Worm (Caenorhabditis elegans) whole organism, mixed stage, embryonic: ENCODE measurements around the gene nos-1.

Source experiments
- M03D4.4 ChIP-seq: sonication (generic microtip); optimal IDR thresholded peaks from 2 replicates; lab custom pipeline; 2017; ENCODE audit warnings: mild to moderate bottlenecking, missing genetic modification characterization, missing compliant biosample characterization
- bed-3 ChIP-seq: fragments of 200-800 bp; sonication (Bioruptor generic); optimal IDR thresholded peaks from 3 replicates; lab custom pipeline; 2018; ENCODE audit warnings: mild to moderate bottlenecking, missing genetic modification characterization, moderate library complexity, missing compliant biosample characterization
- blmp-1 ChIP-seq: fragments of 150-350 bp; optimal IDR thresholded peaks from 2 replicates; lab custom pipeline; 2014; ENCODE audit warnings: missing biosample characterization, missing genetic modification characterization
- ceh-43 ChIP-seq: fragments of 200-800 bp; sonication (Bioruptor generic); optimal IDR thresholded peaks from 2 replicates; lab custom pipeline; 2018; ENCODE audit warnings: mild to moderate bottlenecking, missing genetic modification characterization, moderate library complexity, missing compliant biosample characterization
- ceh-83 ChIP-seq: fragments of 200-800 bp; sonication (Bioruptor generic); optimal IDR thresholded peaks from 2 replicates; lab custom pipeline; 2018; ENCODE audit warnings: mild to moderate bottlenecking, missing genetic modification characterization, missing compliant biosample characterization
- ces-1 ChIP-seq: fragments of 150-350 bp; optimal IDR thresholded peaks from 2 replicates; lab custom pipeline; 2014; ENCODE audit warnings: missing biosample characterization, missing genetic modification reagents, missing genetic modification characterization
- cnd-1 ChIP-seq: fragments of 200-800 bp; sonication (Bioruptor generic); optimal IDR thresholded peaks from 2 replicates; lab custom pipeline; 2018; ENCODE audit warnings: mild to moderate bottlenecking, missing genetic modification characterization, missing compliant biosample characterization
- drap-1 ChIP-seq: fragments of 200-800 bp; sonication (Bioruptor generic); optimal IDR thresholded peaks from 3 replicates; lab custom pipeline; 2018; ENCODE audit warnings: mild to moderate bottlenecking, missing genetic modification characterization, missing compliant biosample characterization
- elt-1 ChIP-seq: sonication (generic microtip); optimal IDR thresholded peaks from 2 replicates; lab custom pipeline; 2017; ENCODE audit warnings: missing genetic modification characterization, mild to moderate bottlenecking, missing compliant biosample characterization, antibody characterized with exemption, moderate library complexity, borderline replicate concordance; ENCODE audit not compliant: insufficient read depth
- elt-3 ChIP-seq: fragments of 150-350 bp; optimal IDR thresholded peaks from 2 replicates; lab custom pipeline; 2014; ENCODE audit warnings: missing biosample characterization, missing genetic modification characterization
- flh-1 ChIP-seq: fragments of 200-800 bp; sonication (Bioruptor generic); optimal IDR thresholded peaks from 2 replicates; lab custom pipeline; 2018; ENCODE audit warnings: mild to moderate bottlenecking, missing genetic modification characterization, moderate library complexity, missing compliant biosample characterization
- ham-2 ChIP-seq: fragments of 200-800 bp; sonication (Bioruptor generic); optimal IDR thresholded peaks from 2 replicates; lab custom pipeline; 2018; ENCODE audit warnings: mild to moderate bottlenecking, missing genetic modification characterization, missing compliant biosample characterization
- hlh-1 ChIP-seq: fragments of 150-350 bp; optimal IDR thresholded peaks from 2 replicates; lab custom pipeline; 2014; ENCODE audit warnings: missing biosample characterization, missing genetic modification reagents, missing genetic modification characterization
- lin-13 ChIP-seq: fragments of 150-350 bp; optimal IDR thresholded peaks from 2 replicates; lab custom pipeline; 2014; ENCODE audit warnings: missing biosample characterization, missing genetic modification characterization
- lsy-2 ChIP-seq: fragments of 150-350 bp; optimal IDR thresholded peaks from 2 replicates; lab custom pipeline; 2014; ENCODE audit warnings: missing biosample characterization, missing genetic modification characterization
- mab-5 ChIP-seq: fragments of 150-350 bp; optimal IDR thresholded peaks from 2 replicates; lab custom pipeline; 2014; ENCODE audit warnings: missing biosample characterization, missing genetic modification characterization
- mep-1 ChIP-seq: fragments of 150-350 bp; optimal IDR thresholded peaks from 2 replicates; lab custom pipeline; 2017; ENCODE audit warnings: missing biosample characterization, missing genetic modification reagents, missing genetic modification characterization, inconsistent platforms
- mls-2 ChIP-seq: sonication (generic microtip); optimal IDR thresholded peaks from 2 replicates; lab custom pipeline; 2016; ENCODE audit warnings: mild to moderate bottlenecking, missing genetic modification characterization, moderate library complexity, missing compliant biosample characterization
- nhr-12 ChIP-seq: fragments of 150-350 bp; optimal IDR thresholded peaks from 2 replicates; lab custom pipeline; 2014; ENCODE audit warnings: missing biosample characterization, missing genetic modification characterization
- nhr-2 ChIP-seq: fragments of 150-350 bp; optimal IDR thresholded peaks from 2 replicates; lab custom pipeline; 2014; ENCODE audit warnings: missing biosample characterization, missing genetic modification characterization
- nhr-237 ChIP-seq: fragments of 150-350 bp; optimal IDR thresholded peaks from 2 replicates; lab custom pipeline; 2014; ENCODE audit warnings: missing biosample characterization, missing genetic modification characterization
- nhr-28 ChIP-seq: fragments of 150-350 bp; optimal IDR thresholded peaks from 2 replicates; lab custom pipeline; 2014; ENCODE audit warnings: missing biosample characterization, missing genetic modification characterization
- nhr-76 ChIP-seq: sonication (generic microtip); optimal IDR thresholded peaks from 2 replicates; lab custom pipeline; 2017; ENCODE audit warnings: missing biosample characterization, missing genetic modification characterization
- pha-4 ChIP-seq: fragments of 150-350 bp; optimal IDR thresholded peaks from 2 replicates; lab custom pipeline; 2018; ENCODE audit warnings: missing biosample characterization, missing genetic modification reagents, missing genetic modification characterization
- sem-2 ChIP-seq: fragments of 200-800 bp; sonication (Bioruptor generic); optimal IDR thresholded peaks from 2 replicates; lab custom pipeline; 2018; ENCODE audit warnings: mild to moderate bottlenecking, missing genetic modification characterization, missing compliant biosample characterization
- snpc-4 ChIP-seq: fragments of 150-350 bp; optimal IDR thresholded peaks from 2 replicates; lab custom pipeline; 2014; ENCODE audit warnings: missing biosample characterization, missing genetic modification characterization
- sptf-1 ChIP-seq: sonication (generic microtip); optimal IDR thresholded peaks from 2 replicates; lab custom pipeline; 2017; ENCODE audit warnings: mild to moderate bottlenecking, missing genetic modification characterization, moderate library complexity, missing compliant biosample characterization
- tbx-8 ChIP-seq: fragments of 200-800 bp; sonication (Bioruptor generic); optimal IDR thresholded peaks from 2 replicates; lab custom pipeline; 2018; ENCODE audit warnings: mild to moderate bottlenecking, missing genetic modification characterization, moderate library complexity, missing compliant biosample characterization
- unc-120 ChIP-seq: sonication (generic microtip); optimal IDR thresholded peaks from 2 replicates; lab custom pipeline; 2017; ENCODE audit warnings: missing genetic modification characterization, missing compliant biosample characterization; ENCODE audit not compliant: poor library complexity, severe bottlenecking
- zip-8 ChIP-seq: fragments of 150-350 bp; optimal IDR thresholded peaks from 2 replicates; lab custom pipeline; 2014; ENCODE audit warnings: missing biosample characterization, missing genetic modification characterization
- ztf-11 ChIP-seq: fragments of 150-350 bp; optimal IDR thresholded peaks from 2 replicates; lab custom pipeline; 2014; ENCODE audit warnings: missing biosample characterization, missing genetic modification characterization

The nos-1 gene

ce11 chrII:10933948-10934722 lies 18.8 kb downstream of the nos-1 start:
- no peak for TF ChIP-seq mab-5 (tag; lab: Kevin White, UChicago)
- no peak for TF ChIP-seq ceh-83
- TF ChIP-seq unc-120 (tag; lab: Kevin White, UChicago), result no peak
- TF ChIP-seq zip-8 (tag; lab: Kevin White, UChicago), result no peak
- TF ChIP-seq nhr-76 (tag; lab: Kevin White, UChicago), result no peak
- TF ChIP-seq lin-13, result no peak
- TF ChIP-seq hlh-1, result no peak
- no peak for TF ChIP-seq flh-1
- TF ChIP-seq pha-4 (tag; lab: Kevin White, UChicago), result no peak
- no peak for TF ChIP-seq nhr-2 (tag; lab: Kevin White, UChicago)
- TF ChIP-seq ham-2 (GFP tag; lab: Kevin White, UChicago), result no peak
- TF ChIP-seq tbx-8 (GFP tag; lab: Kevin White, UChicago), result no peak
- no peak for TF ChIP-seq nhr-12
- TF ChIP-seq lsy-2 (tag; lab: Kevin White, UChicago), result no peak
- TF ChIP-seq blmp-1, result no peak
- TF ChIP-seq snpc-4, result no peak
- no peak for TF ChIP-seq sem-2
- no peak for TF ChIP-seq nhr-237 (tag; lab: Kevin White, UChicago)
- TF ChIP-seq ces-1, result no peak
- no peak for TF ChIP-seq elt-1 (tag; lab: Kevin White, UChicago)
- TF ChIP-seq, all 35 proteins: peak for 0

ce11 chrII:10932305-10932704 lies 20.7 kb downstream of the nos-1 start:
- TF ChIP-seq pha-4 (tag; lab: Kevin White, UChicago) (no peak), ces-1 (no peak), lsy-2 (tag; lab: Kevin White, UChicago) (no peak), sptf-1 (no peak), elt-3 (tag; lab: Kevin White, UChicago) (no peak), mep-1 (no peak), bed-3 (GFP tag; lab: Kevin White, UChicago) (no peak), snpc-4 (no peak), nhr-237 (tag; lab: Kevin White, UChicago) (no peak), nhr-28 (tag; lab: Kevin White, UChicago) (no peak), zip-8 (tag; lab: Kevin White, UChicago) (no peak), lin-13 (no peak), nhr-12 (no peak), nhr-2 (tag; lab: Kevin White, UChicago) (no peak), M03D4.4 (tag; lab: Kevin White, UChicago) (no peak), ceh-43 (GFP tag; lab: Kevin White, UChicago) (no peak), ztf-11 (tag; lab: Kevin White, UChicago) (no peak), hlh-1 (no peak)
- TF ChIP-seq, all 35 proteins: peak for 0

ce11 chrII:10930678-10931650 lies 22.0 kb downstream of the nos-1 start:
- TF ChIP-seq M03D4.4 (tag; lab: Kevin White, UChicago), result no peak
- no peak for TF ChIP-seq ceh-83
- TF ChIP-seq blmp-1, result no peak
- TF ChIP-seq mls-2 (tag; lab: Kevin White, UChicago), result no peak
- TF ChIP-seq drap-1 (GFP tag; lab: Kevin White, UChicago), result no peak
- no peak for TF ChIP-seq sptf-1
- no peak for TF ChIP-seq ces-1
- no peak for TF ChIP-seq cnd-1 (tag; lab: Kevin White, UChicago)
- no peak for TF ChIP-seq ceh-43 (GFP tag; lab: Kevin White, UChicago)
- no peak for TF ChIP-seq snpc-4
- no peak for TF ChIP-seq elt-3 (tag; lab: Kevin White, UChicago)
- TF ChIP-seq, all 35 proteins: peak for 0
